Worm (Caenorhabditis elegans) whole organism, L1 larva: Measurements from ENCODE around the gene mom-1.

Experiments
- C04F5.9 ChIP-seq: sonication (generic microtip); optimal IDR thresholded peaks from 2 replicates; lab custom pipeline; 2016; ENCODE audit warnings: missing genetic modification characterization, missing compliant biosample characterization
- C16A3.4 ChIP-seq: fragments of 150-350 bp; optimal IDR thresholded peaks from 2 replicates; lab custom pipeline; 2014; ENCODE audit warnings: missing biosample characterization, missing genetic modification characterization
- F16B12.6 ChIP-seq: fragments of 150-350 bp; optimal IDR thresholded peaks from 2 replicates; lab custom pipeline; 2014; ENCODE audit warnings: missing biosample characterization, missing genetic modification characterization
- alr-1 ChIP-seq: fragments of 200-800 bp; sonication (Bioruptor generic); optimal IDR thresholded peaks from 2 replicates; lab custom pipeline; 2018; ENCODE audit warnings: borderline replicate concordance, mild to moderate bottlenecking, missing genetic modification characterization, missing compliant biosample characterization
- blmp-1 ChIP-seq: fragments of 150-350 bp; optimal IDR thresholded peaks from 2 replicates; lab custom pipeline; 2014; ENCODE audit warnings: missing biosample characterization, missing genetic modification characterization
- ceh-90 ChIP-seq: sonication (generic microtip); optimal IDR thresholded peaks from 2 replicates; lab custom pipeline; 2016; ENCODE audit warnings: missing genetic modification characterization, missing compliant biosample characterization
- dpl-1 ChIP-seq, 3 experiments: fragments of 150-350 bp in 2 of 3; sonication (generic microtip) in 1 of 3; optimal IDR thresholded peaks; 2 replicates each; lab custom pipeline; 2014 to 2017; ENCODE audit warnings: missing biosample characterization in 3 of 3, missing genetic modification characterization in 3 of 3, missing genetic modification reagents in 3 of 3
- efl-3 ChIP-seq: fragments of 200-800 bp; sonication (Bioruptor generic); optimal IDR thresholded peaks from 2 replicates; lab custom pipeline; 2018; ENCODE audit warnings: mild to moderate bottlenecking, missing genetic modification characterization, missing compliant biosample characterization
- egl-27 ChIP-seq, 2 experiments: fragments of 150-350 bp in 1 of 2; sonication (generic microtip); optimal IDR thresholded peaks; 3 replicates each; lab custom pipeline; 2017 to 2018; ENCODE audit warnings: missing biosample characterization in 2 of 2, missing genetic modification characterization in 2 of 2, missing genetic modification reagents in 2 of 2
- elt-3 ChIP-seq, 6 experiments: fragments of 150-350 bp in 1 of 6; sonication (generic microtip); optimal IDR thresholded peaks; 2 replicates each; lab custom pipeline; 2017 to 2018; ENCODE audit warnings: missing biosample characterization in 6 of 6, missing genetic modification characterization in 6 of 6, inconsistent platforms in 1 of 6
- fkh-10 ChIP-seq: sonication (generic microtip); optimal IDR thresholded peaks from 2 replicates; lab custom pipeline; 2017; ENCODE audit warnings: missing biosample characterization, missing genetic modification reagents, missing genetic modification characterization
- fos-1 ChIP-seq: fragments of 150-350 bp; optimal IDR thresholded peaks from 2 replicates; lab custom pipeline; 2014; ENCODE audit warnings: missing biosample characterization, missing genetic modification characterization
- grh-1 ChIP-seq: fragments of 200-800 bp; sonication (Bioruptor generic); IDR thresholded peaks from 2 replicates; pipeline ENCODE4 v1.3.6; 2022; ENCODE audit warnings: missing genetic modification reagents, missing genetic modification characterization, missing compliant biosample characterization
- irx-1 ChIP-seq: sonication (generic microtip); optimal IDR thresholded peaks from 2 replicates; lab custom pipeline; 2016; ENCODE audit warnings: missing genetic modification characterization, missing compliant biosample characterization
- isw-1 ChIP-seq: fragments of 200-800 bp; sonication (Bioruptor generic); IDR thresholded peaks from 2 replicates; pipeline ENCODE4 v1.3.6; 2022; ENCODE audit warnings: missing genetic modification characterization, missing compliant biosample characterization
- lin-13 ChIP-seq: fragments of 150-350 bp; optimal IDR thresholded peaks from 2 replicates; lab custom pipeline; 2014; ENCODE audit warnings: missing biosample characterization, missing genetic modification reagents, missing genetic modification characterization
- lin-14 ChIP-seq: fragments of 200-800 bp; sonication (Bioruptor generic); optimal IDR thresholded peaks from 2 replicates; lab custom pipeline; 2018; ENCODE audit warnings: mild to moderate bottlenecking, missing genetic modification characterization, moderate library complexity, missing compliant biosample characterization
- lin-35 ChIP-seq, 2 experiments: fragments of 150-350 bp; optimal IDR thresholded peaks; 2 replicates each; lab custom pipeline; 2014; ENCODE audit warnings: missing biosample characterization in 2 of 2, missing genetic modification characterization in 2 of 2, missing genetic modification reagents in 2 of 2
- lin-39 ChIP-seq: fragments of 150-350 bp; optimal IDR thresholded peaks from 2 replicates; lab custom pipeline; 2014; ENCODE audit warnings: missing biosample characterization, missing genetic modification reagents, missing genetic modification characterization
- lsy-2 ChIP-seq, 2 experiments: fragments of 150-350 bp; optimal IDR thresholded peaks; 2 replicates each; lab custom pipeline; 2014; ENCODE audit warnings: missing biosample characterization in 2 of 2, missing genetic modification characterization in 2 of 2
- mab-9 ChIP-seq: fragments of 200-800 bp; sonication (Bioruptor generic); IDR thresholded peaks from 2 replicates; pipeline ENCODE4 v1.3.6; 2022; ENCODE audit warnings: missing genetic modification reagents, missing genetic modification characterization, missing compliant biosample characterization
- mdl-1 ChIP-seq, 2 experiments: fragments of 150-350 bp; optimal IDR thresholded peaks; 2 replicates each; lab custom pipeline; 2014 to 2017; ENCODE audit warnings: missing biosample characterization in 2 of 2, missing genetic modification characterization in 2 of 2, inconsistent platforms in 1 of 2
- mep-1 ChIP-seq: fragments of 150-350 bp; optimal IDR thresholded peaks from 2 replicates; lab custom pipeline; 2014; ENCODE audit warnings: missing biosample characterization, missing genetic modification characterization
- nhr-19 ChIP-seq: fragments of 200-800 bp; sonication (Bioruptor generic); conservative IDR thresholded peaks from 2 replicates; pipeline ENCODE4 v1.3.6; 2022; ENCODE audit warnings: missing genetic modification characterization, missing compliant biosample characterization
- nhr-20 ChIP-seq: sonication (generic microtip); optimal IDR thresholded peaks from 2 replicates; lab custom pipeline; 2016; ENCODE audit warnings: mild to moderate bottlenecking, missing genetic modification characterization, missing compliant biosample characterization
- nhr-28 ChIP-seq: fragments of 150-350 bp; optimal IDR thresholded peaks from 2 replicates; lab custom pipeline; 2014; ENCODE audit warnings: missing biosample characterization, missing genetic modification characterization
- nhr-71 ChIP-seq: sonication (generic microtip); optimal IDR thresholded peaks from 2 replicates; lab custom pipeline; 2016; ENCODE audit warnings: mild to moderate bottlenecking, missing genetic modification characterization, moderate library complexity, missing compliant biosample characterization
- nhr-77 ChIP-seq: fragments of 150-350 bp; optimal IDR thresholded peaks from 2 replicates; lab custom pipeline; 2014; ENCODE audit warnings: missing biosample characterization, missing genetic modification characterization
- nhr-84 ChIP-seq: sonication (generic microtip); optimal IDR thresholded peaks from 2 replicates; lab custom pipeline; 2017; ENCODE audit warnings: missing biosample characterization, missing genetic modification characterization
- nhr-85 ChIP-seq: sonication (generic microtip); peaks from one replicate; lab custom pipeline; 2016; ENCODE audit warnings: missing genetic modification characterization, inconsistent platforms, missing compliant biosample characterization
- nhr-90 ChIP-seq: sonication (generic microtip); optimal IDR thresholded peaks from 2 replicates; lab custom pipeline; 2016; ENCODE audit warnings: mild to moderate bottlenecking, missing genetic modification characterization, missing compliant biosample characterization; ENCODE audit not compliant: poor library complexity
- pag-3 ChIP-seq: sonication (generic microtip); optimal IDR thresholded peaks from 2 replicates; lab custom pipeline; 2017; ENCODE audit warnings: missing genetic modification characterization, mild to moderate bottlenecking, missing compliant biosample characterization, antibody characterized with exemption, borderline replicate concordance; ENCODE audit not compliant: insufficient read depth
- pqm-1 ChIP-seq: sonication (generic microtip); optimal IDR thresholded peaks from 3 replicates; lab custom pipeline; 2017; ENCODE audit warnings: missing biosample characterization, missing genetic modification characterization
- rnt-1 ChIP-seq: sonication (generic microtip); optimal IDR thresholded peaks from 2 replicates; lab custom pipeline; 2016; ENCODE audit warnings: mild to moderate bottlenecking, missing genetic modification characterization, moderate library complexity, missing compliant biosample characterization
- snu-23 ChIP-seq: sonication (generic microtip); optimal IDR thresholded peaks from 2 replicates; lab custom pipeline; 2016; ENCODE audit warnings: missing genetic modification characterization, missing compliant biosample characterization
- swsn-7 ChIP-seq: sonication (generic microtip); optimal IDR thresholded peaks from 2 replicates; lab custom pipeline; 2016; ENCODE audit warnings: missing genetic modification characterization, missing compliant biosample characterization
- tbx-2 ChIP-seq: sonication (generic microtip); optimal IDR thresholded peaks from 2 replicates; lab custom pipeline; 2016; ENCODE audit warnings: missing genetic modification characterization, missing compliant biosample characterization
- tlp-1 ChIP-seq: fragments of 150-350 bp; optimal IDR thresholded peaks from 2 replicates; lab custom pipeline; 2014; ENCODE audit warnings: missing biosample characterization, missing genetic modification characterization
- unc-62 ChIP-seq: fragments of 150-350 bp; optimal IDR thresholded peaks from 2 replicates; lab custom pipeline; 2014; ENCODE audit warnings: missing biosample characterization, missing genetic modification reagents, missing genetic modification characterization
- vab-15 ChIP-seq: sonication (generic microtip); optimal IDR thresholded peaks from 2 replicates; lab custom pipeline; 2017; ENCODE audit warnings: missing genotype, mild to moderate bottlenecking, missing genetic modification characterization, missing compliant biosample characterization
- zag-1 ChIP-seq: fragments of 150-350 bp; optimal IDR thresholded peaks from 2 replicates; lab custom pipeline; 2014; ENCODE audit warnings: missing biosample characterization, missing genetic modification characterization

mom-1 gene

ce11 chrX:6318803-6319202 is 25.9 kb downstream of the mom-1 start (continued):
- TF ChIP-seq unc-62 (no peak), F16B12.6 (tag; lab: Kevin White, UChicago) (no peak), lin-14 (GFP tag; lab: Kevin White, UChicago) (peak; percentile 31), nhr-84 (tag; lab: Kevin White, UChicago) (no peak), nhr-77 (tag; lab: Kevin White, UChicago) (no peak), mep-1 (tag; lab: Kevin White, UChicago) (peak; percentile 6), tbx-2 (peak; percentile 1), lin-13 (GFP tag; lab: Kevin White, UChicago) (no peak), nhr-28 (tag; lab: Kevin White, UChicago) (no peak), lsy-2 (tag; optimal IDR thresholded peaks at IDR 0.05; lab: Kevin White, UChicago) (no peak), fkh-10 (no peak), tlp-1 (tag; lab: Kevin White, UChicago) (no peak), alr-1 (tag; lab: Kevin White, UChicago) (no peak), egl-27 (tag; optimal IDR thresholded peaks at IDR 0.05; lab: Kevin White, UChicago) (no peak), lin-35 (GFP tag; optimal IDR thresholded peaks at IDR 0.05; lab: Kevin White, UChicago) (no peak), fos-1 (tag; lab: Kevin White, UChicago) (no peak), blmp-1 (tag; lab: Kevin White, UChicago) (no peak)

DNA sequence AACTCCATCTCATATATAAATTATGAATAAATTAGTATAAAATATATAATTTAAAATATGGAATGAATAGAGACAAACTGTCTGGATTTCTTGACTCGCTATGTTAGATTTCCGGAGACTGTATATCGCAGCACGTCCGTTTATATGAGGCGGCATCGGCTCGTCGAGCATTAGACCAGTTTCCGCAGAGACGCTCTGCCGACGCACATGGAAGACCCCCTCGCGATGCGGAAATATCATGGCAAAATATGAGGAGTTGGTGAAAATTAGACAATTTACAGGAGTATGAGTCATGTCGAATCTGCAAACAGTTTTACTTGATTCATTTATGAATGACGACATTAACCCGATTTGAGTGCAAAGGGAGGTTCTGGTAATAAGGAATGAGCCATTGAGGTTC is 26.6 kb downstream of the mom-1 start, which contains the start of gene chtb-3:
Gene chtb-3, minus strand, starts transcription at position 101 of the 400 bp plus-strand sequence.
- TF ChIP-seq C04F5.9 (tag; lab: Kevin White, UChicago) (no peak), C16A3.4 (tag; lab: Kevin White, UChicago) (no peak), dpl-1 (GFP tag; optimal IDR thresholded peaks at IDR 0.05; lab: Kevin White, UChicago) (no peak), nhr-28 (tag; lab: Kevin White, UChicago) (no peak), nhr-90 (tag; lab: Kevin White, UChicago) (no peak), lin-39 (no peak), nhr-84 (tag; lab: Kevin White, UChicago) (no peak), zag-1 (tag; lab: Kevin White, UChicago) (no peak), mab-9 (GFP tag; lab: Robert Waterston, UW) (no peak), nhr-77 (tag; lab: Kevin White, UChicago) (no peak), pqm-1 (tag; lab: Kevin White, UChicago) (no peak), elt-3 (tag; optimal IDR thresholded peaks at IDR 0.05; lab: Kevin White, UChicago) (no peak), isw-1 (GFP tag; lab: Robert Waterston, UW) (no peak), ceh-90 (tag; lab: Kevin White, UChicago) (no peak), mdl-1 (tag; optimal IDR thresholded peaks at IDR 0.05; lab: Kevin White, UChicago) (no peak)
- TF ChIP-seq, all 84 proteins: peak for 0

ce11 chrX:6320887-6321286 is 28.0 kb downstream of the mom-1 start:
- TF ChIP-seq blmp-1 (tag; lab: Kevin White, UChicago) (peak; percentile 77), nhr-90 (tag; lab: Kevin White, UChicago) (peak; percentile 40), vab-15 (tag; lab: Kevin White, UChicago) (no peak), nhr-19 (GFP tag; lab: Robert Waterston, UW) (peak; percentile 29; the same call in 1 of the 2 replicates), efl-3 (GFP tag; lab: Kevin White, UChicago) (no peak), nhr-71 (peak; percentile 32), swsn-7 (tag; lab: Kevin White, UChicago) (no peak), rnt-1 (no peak), lin-14 (GFP tag; lab: Kevin White, UChicago) (peak; percentile 91), lin-35 (GFP tag; optimal IDR thresholded peaks at IDR 0.05; lab: Kevin White, UChicago) (no peak), pag-3 (tag; lab: Kevin White, UChicago) (peak; percentile 80), elt-3 (tag; optimal IDR thresholded peaks at IDR 0.05; lab: Kevin White, UChicago) (peak in 4 of 6 experiments; percentile 11 to 58 (median 23)), nhr-77 (tag; lab: Kevin White, UChicago) (no peak), snu-23 (GFP tag; lab: Kevin White, UChicago) (peak; percentile 52), nhr-20 (tag; lab: Kevin White, UChicago) (peak; percentile 59), tbx-2 (peak; percentile 36), grh-1 (GFP tag; lab: Robert Waterston, UW) (0 out of 2 replicates have a peak, but pooled peaks have one; percentile 38), nhr-85 (tag; lab: Kevin White, UChicago) (peak; percentile 92), egl-27 (tag; optimal IDR thresholded peaks at IDR 0.05; lab: Kevin White, UChicago) (no peak), irx-1 (peak; percentile 20), mep-1 (tag; lab: Kevin White, UChicago) (peak; percentile 53)
- TF ChIP-seq, all 84 proteins: peak for 14
